Worm (Caenorhabditis elegans) whole organism, L2 larva: ENCODE measurements around the gene R13H4.7.

Experiments
- R02D3.7 ChIP-seq: fragments of 150-350 bp; optimal IDR thresholded peaks from 2 replicates; lab custom pipeline; 2014; ENCODE audit warnings: missing biosample characterization, missing genetic modification characterization
- lsy-2 ChIP-seq, 2 experiments: fragments of 150-350 bp in 1 of 2; sonication (generic microtip) in 1 of 2; optimal IDR thresholded peaks; 2 replicates each; lab custom pipeline; 2014 to 2017; ENCODE audit warnings: missing biosample characterization in 2 of 2, missing genetic modification characterization in 2 of 2
- nhr-12 ChIP-seq: fragments of 150-350 bp; optimal IDR thresholded peaks from 2 replicates; lab custom pipeline; 2014; ENCODE audit warnings: missing biosample characterization, missing genetic modification characterization
- ztf-11 ChIP-seq: sonication (generic microtip); optimal IDR thresholded peaks from 2 replicates; lab custom pipeline; 2017; ENCODE audit warnings: missing biosample characterization, missing genetic modification characterization

ce11 chrV:11817263-11817726, 50.7 kb downstream of the R13H4.7 start:
- TF ChIP-seq ztf-11 (tag; lab: Kevin White, UChicago): no peak
- TF ChIP-seq nhr-12: no peak
- TF ChIP-seq R02D3.7 (tag; lab: Kevin White, UChicago): no peak
- TF ChIP-seq lsy-2 (tag; optimal IDR thresholded peaks at IDR 0.05; lab: Kevin White, UChicago): peak in 1 of 2 experiments; percentile 16
